Fruit fly (Drosophila melanogaster): ENCODE measurements around the gene CG8620.

dm6 chr3L:7149388-7149787 lies 8.5 kb upstream of the CG8620 start:
- TF ChIP-seq ems (GFP tag; optimal IDR thresholded peaks at IDR 0.05) (no peak), CG16779 (GFP tag; IDR thresholded peaks at IDR 0.05) (no peak), zen (tag; optimal IDR thresholded peaks at IDR 0.05) (no peak), CG7271 (tag; optimal IDR thresholded peaks at IDR 0.05) (no peak), cad (GFP tag; optimal IDR thresholded peaks at IDR 0.05) (no peak), CG17361 (GFP tag; IDR thresholded peaks at IDR 0.05) (no peak), ato (GFP tag; IDR thresholded peaks at IDR 0.05; ENCODE audit: partially characterized antibody) (no peak), CG13287 (GFP tag; IDR thresholded peaks at IDR 0.05; ENCODE audit: partially characterized antibody) (no peak)
